Fruit fly (Drosophila melanogaster): ENCODE data around the gene Rcd2.

dm6 chr3L:20557065-20557464 is 16.8 kb upstream of the Rcd2 start:
- no peak for TF ChIP-seq Myc (optimal IDR thresholded peaks at IDR 0.05)
- TF ChIP-seq psq (GFP tag; optimal IDR thresholded peaks at IDR 0.05), result no peak
- TF ChIP-seq pan (optimal IDR thresholded peaks at IDR 0.05), result no peak
- no peak for TF ChIP-seq OdsH (GFP tag; optimal IDR thresholded peaks at IDR 0.05)
- TF ChIP-seq h (GFP tag; optimal IDR thresholded peaks at IDR 0.05), result no peak
- TF ChIP-seq CG9705 (GFP tag; optimal IDR thresholded peaks at IDR 0.05), result no peak
- TF ChIP-seq dmrt93B (GFP tag; optimal IDR thresholded peaks at IDR 0.05), result no peak
- no peak for TF ChIP-seq lola (GFP tag; optimal IDR thresholded peaks at IDR 0.05)
- TF ChIP-seq rgr (GFP tag; optimal IDR thresholded peaks at IDR 0.05), result no peak
- no peak for TF ChIP-seq br (GFP tag; optimal IDR thresholded peaks at IDR 0.05)
- TF ChIP-seq Dif (GFP tag; optimal IDR thresholded peaks at IDR 0.05; ENCODE audit: partially characterized antibody), result no peak
